Fruit fly (Drosophila melanogaster): ENCODE results near the gene CG15465.

The CG15465 gene

DNA sequence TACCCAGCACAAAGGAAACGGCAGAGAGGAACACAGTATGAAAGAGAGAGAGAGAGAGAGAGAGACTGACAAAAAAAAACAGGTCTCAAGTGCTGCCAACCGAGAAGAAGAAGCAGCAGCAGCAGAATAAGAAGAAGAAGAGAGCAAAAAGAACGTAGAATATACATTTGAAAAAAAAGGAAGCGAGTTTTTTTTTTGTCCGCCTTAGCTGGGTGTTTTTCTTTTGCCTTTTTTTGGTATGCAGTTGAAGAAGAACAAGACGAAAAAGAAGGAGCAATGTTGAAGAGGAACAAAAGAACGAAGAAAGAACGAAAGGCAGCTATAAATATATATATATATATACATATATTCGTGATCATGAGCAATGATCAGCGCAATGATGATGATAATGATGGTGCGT, 32.6 kb upstream of the CG15465 start:
- TF ChIP-seq CG34367 (tag; optimal IDR thresholded peaks at IDR 0.05) (peak; percentile 90), Pif1B (GFP tag; optimal IDR thresholded peaks at IDR 0.05) (peak; percentile 64), fd96Ca (GFP tag; IDR thresholded peaks at IDR 0.05) (peak; percentile 41; the same call in 1 of the 3 replicates), CG15710 (tag; optimal IDR thresholded peaks at IDR 0.05) (peak; percentile 78), CG17806 (tag; optimal IDR thresholded peaks at IDR 0.05) (peak; percentile 78), CG10348 (GFP tag; IDR thresholded peaks at IDR 0.05) (no peak), CG9948 (tag; optimal IDR thresholded peaks at IDR 0.05) (peak; percentile 81), CG8159 (tag; optimal IDR thresholded peaks at IDR 0.05) (peak; percentile 75), gl (tag; optimal IDR thresholded peaks at IDR 0.05) (peak; percentile 94), Ets98B (GFP tag; IDR thresholded peaks at IDR 0.05) (no peak), CG14655 (GFP tag; optimal IDR thresholded peaks at IDR 0.05) (peak; percentile 67), D1 (tag; optimal IDR thresholded peaks at IDR 0.05) (peak; percentile 65), Snoo (tag; optimal IDR thresholded peaks at IDR 0.05) (peak; percentile 59), CG8301 (tag; optimal IDR thresholded peaks at IDR 0.05) (peak; percentile 55), CG32121 (GFP tag; IDR thresholded peaks at IDR 0.05) (no peak), CG13204 (GFP tag; optimal IDR thresholded peaks at IDR 0.05) (peak; percentile 91), Pif1A (GFP tag; optimal IDR thresholded peaks at IDR 0.05) (peak; percentile 57), CG4496 (GFP tag; IDR thresholded peaks at IDR 0.05) (peak; percentile 64; the same call in 2 of the 3 replicates), CG12605 (GFP tag; IDR thresholded peaks at IDR 0.05) (peak; percentile 80), rn (GFP tag; IDR thresholded peaks at IDR 0.05) (no peak), EcR (GFP tag; optimal IDR thresholded peaks at IDR 0.05) (peak; percentile 69)

DNA sequence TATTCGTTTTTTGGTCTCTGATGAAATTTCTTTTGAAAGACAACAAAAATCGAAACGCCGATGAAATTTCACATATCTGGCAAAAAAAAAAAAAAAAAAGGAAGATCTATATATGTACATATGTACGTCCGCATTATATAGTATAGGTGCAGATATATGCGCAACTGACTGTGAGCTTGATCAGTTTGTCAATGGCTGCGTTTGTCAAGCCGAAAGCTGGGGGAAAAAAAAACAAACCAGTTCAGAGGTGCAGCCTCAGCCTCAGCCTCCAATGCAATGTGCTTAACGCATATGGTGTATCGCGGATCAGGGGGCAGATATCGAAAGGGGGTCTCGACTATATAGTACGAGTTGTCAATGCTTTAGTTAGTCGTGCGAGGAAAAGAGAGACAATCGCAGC, 30.5 kb upstream of the CG15465 start:
- TF ChIP-seq CG14655 (GFP tag; optimal IDR thresholded peaks at IDR 0.05) (no peak), EcR (GFP tag; optimal IDR thresholded peaks at IDR 0.05) (peak; percentile 9)

DNA sequence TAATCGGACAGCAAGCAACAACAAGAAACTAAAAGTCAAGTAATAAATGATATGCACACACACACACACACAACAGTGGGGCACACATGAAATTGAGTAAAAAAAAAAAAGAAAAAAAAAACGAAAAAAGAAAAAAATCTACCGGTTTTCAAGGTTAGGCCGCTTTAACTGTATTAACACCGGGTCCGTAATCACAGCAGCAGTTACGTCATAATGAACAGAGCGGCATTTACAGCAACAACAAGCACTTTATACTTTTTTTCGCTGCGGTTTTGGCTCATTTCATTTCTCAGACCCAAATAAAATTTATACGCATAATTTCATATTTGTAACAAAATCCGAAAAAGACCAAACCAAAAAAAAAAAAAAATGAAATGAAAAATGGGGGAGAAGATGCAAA, 29.5 kb upstream of the CG15465 start:
- no peak for TF ChIP-seq gl (tag; optimal IDR thresholded peaks at IDR 0.05)
- no peak for TF ChIP-seq Pif1B (GFP tag; optimal IDR thresholded peaks at IDR 0.05)
- TF ChIP-seq CG8159 (tag; optimal IDR thresholded peaks at IDR 0.05) = no peak
- TF ChIP-seq Ets98B (GFP tag; IDR thresholded peaks at IDR 0.05) = no peak
- TF ChIP-seq CG12605 (GFP tag; IDR thresholded peaks at IDR 0.05) = no peak
- TF ChIP-seq CG8301 (tag; optimal IDR thresholded peaks at IDR 0.05) = no peak
- no peak for TF ChIP-seq Snoo (tag; optimal IDR thresholded peaks at IDR 0.05)
- TF ChIP-seq fd96Ca (GFP tag; IDR thresholded peaks at IDR 0.05) = no peak
- no peak for TF ChIP-seq CG4496 (GFP tag; IDR thresholded peaks at IDR 0.05)
- TF ChIP-seq D1 (tag; optimal IDR thresholded peaks at IDR 0.05) = no peak

DNA sequence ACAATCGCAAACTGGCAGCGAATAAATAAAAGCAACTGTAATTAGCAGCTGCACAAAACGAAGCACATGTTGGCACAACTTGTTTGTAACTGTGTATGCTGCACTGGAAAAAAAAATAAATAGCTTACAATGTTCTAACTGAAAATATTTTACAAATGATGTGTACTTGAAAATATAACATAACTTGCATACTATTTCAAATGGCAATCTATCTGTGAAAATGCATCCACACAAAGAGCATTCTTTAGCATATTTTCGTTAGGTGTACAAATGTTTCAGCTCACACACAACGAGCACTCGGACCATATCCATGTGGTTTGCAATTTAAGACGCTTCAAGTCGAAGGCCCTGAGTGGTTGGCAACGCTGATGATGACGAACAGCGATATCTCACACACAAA, 26.9 kb upstream of the CG15465 start:
- TF ChIP-seq Ets98B (GFP tag; IDR thresholded peaks at IDR 0.05) = 0 out of 2 replicates have a peak, but pooled peaks have one; percentile 27
- no peak for TF ChIP-seq CG15710 (tag; optimal IDR thresholded peaks at IDR 0.05)
- no peak for TF ChIP-seq rn (GFP tag; IDR thresholded peaks at IDR 0.05)
- TF ChIP-seq Pif1A (GFP tag; optimal IDR thresholded peaks at IDR 0.05) = no peak
- peak; percentile 68 for TF ChIP-seq CG32121 (GFP tag; IDR thresholded peaks at IDR 0.05)
- no peak for TF ChIP-seq fd96Ca (GFP tag; IDR thresholded peaks at IDR 0.05)
- TF ChIP-seq Pif1B (GFP tag; optimal IDR thresholded peaks at IDR 0.05) = no peak
- TF ChIP-seq CG8159 (tag; optimal IDR thresholded peaks at IDR 0.05) = no peak
- no peak for TF ChIP-seq Snoo (tag; optimal IDR thresholded peaks at IDR 0.05)
- peak; percentile 30 for TF ChIP-seq CG14655 (GFP tag; optimal IDR thresholded peaks at IDR 0.05)
- TF ChIP-seq D1 (tag; optimal IDR thresholded peaks at IDR 0.05) = no peak
- no peak for TF ChIP-seq CG10348 (GFP tag; IDR thresholded peaks at IDR 0.05)
- no peak for TF ChIP-seq CG12605 (GFP tag; IDR thresholded peaks at IDR 0.05)
- TF ChIP-seq CG4496 (GFP tag; IDR thresholded peaks at IDR 0.05) = peak; percentile 77
- no peak for TF ChIP-seq CG9948 (tag; optimal IDR thresholded peaks at IDR 0.05)
- TF ChIP-seq CG34367 (tag; optimal IDR thresholded peaks at IDR 0.05) = no peak
- no peak for TF ChIP-seq EcR (GFP tag; optimal IDR thresholded peaks at IDR 0.05)
- TF ChIP-seq CG13204 (GFP tag; optimal IDR thresholded peaks at IDR 0.05) = no peak
- TF ChIP-seq gl (tag; optimal IDR thresholded peaks at IDR 0.05) = no peak
- TF ChIP-seq CG17806 (tag; optimal IDR thresholded peaks at IDR 0.05) = peak; percentile 5
- peak; percentile 20 for TF ChIP-seq CG8301 (tag; optimal IDR thresholded peaks at IDR 0.05)

DNA sequence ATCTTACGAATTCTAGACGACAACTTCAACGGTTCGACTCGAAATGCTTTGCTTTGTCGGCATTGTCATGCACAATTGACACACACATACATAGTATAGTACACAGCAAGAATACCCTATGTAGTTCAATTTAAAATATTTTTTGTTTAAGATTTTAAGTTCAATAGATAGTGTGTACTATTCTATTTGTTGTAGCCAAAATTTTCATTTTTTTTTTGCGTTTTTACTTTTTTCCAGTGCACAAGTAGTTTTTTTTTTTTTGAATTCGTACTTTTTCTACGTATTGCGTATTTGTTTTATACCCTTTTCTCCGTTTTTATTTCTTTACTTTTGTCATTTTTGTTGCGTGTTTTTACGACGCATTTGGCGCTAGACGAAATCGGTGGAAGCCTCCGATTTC, 23.6 kb upstream of the CG15465 start:
- TF ChIP-seq CG32121 (GFP tag; IDR thresholded peaks at IDR 0.05) = peak; percentile 27; the same call in 1 of the 2 replicates
- peak; percentile 11 for TF ChIP-seq CG14655 (GFP tag; optimal IDR thresholded peaks at IDR 0.05)
- TF ChIP-seq Ets98B (GFP tag; IDR thresholded peaks at IDR 0.05) = peak; percentile 16; the same call in 1 of the 2 replicates
- no peak for TF ChIP-seq Snoo (tag; optimal IDR thresholded peaks at IDR 0.05)
- no peak for TF ChIP-seq CG13204 (GFP tag; optimal IDR thresholded peaks at IDR 0.05)
- no peak for TF ChIP-seq CG17806 (tag; optimal IDR thresholded peaks at IDR 0.05)
- TF ChIP-seq CG8159 (tag; optimal IDR thresholded peaks at IDR 0.05) = no peak
- 0 out of 3 replicates have a peak, but pooled peaks have one; percentile 35 for TF ChIP-seq CG4496 (GFP tag; IDR thresholded peaks at IDR 0.05)
- no peak for TF ChIP-seq Pif1B (GFP tag; optimal IDR thresholded peaks at IDR 0.05)
- TF ChIP-seq CG10348 (GFP tag; IDR thresholded peaks at IDR 0.05) = no peak

DNA sequence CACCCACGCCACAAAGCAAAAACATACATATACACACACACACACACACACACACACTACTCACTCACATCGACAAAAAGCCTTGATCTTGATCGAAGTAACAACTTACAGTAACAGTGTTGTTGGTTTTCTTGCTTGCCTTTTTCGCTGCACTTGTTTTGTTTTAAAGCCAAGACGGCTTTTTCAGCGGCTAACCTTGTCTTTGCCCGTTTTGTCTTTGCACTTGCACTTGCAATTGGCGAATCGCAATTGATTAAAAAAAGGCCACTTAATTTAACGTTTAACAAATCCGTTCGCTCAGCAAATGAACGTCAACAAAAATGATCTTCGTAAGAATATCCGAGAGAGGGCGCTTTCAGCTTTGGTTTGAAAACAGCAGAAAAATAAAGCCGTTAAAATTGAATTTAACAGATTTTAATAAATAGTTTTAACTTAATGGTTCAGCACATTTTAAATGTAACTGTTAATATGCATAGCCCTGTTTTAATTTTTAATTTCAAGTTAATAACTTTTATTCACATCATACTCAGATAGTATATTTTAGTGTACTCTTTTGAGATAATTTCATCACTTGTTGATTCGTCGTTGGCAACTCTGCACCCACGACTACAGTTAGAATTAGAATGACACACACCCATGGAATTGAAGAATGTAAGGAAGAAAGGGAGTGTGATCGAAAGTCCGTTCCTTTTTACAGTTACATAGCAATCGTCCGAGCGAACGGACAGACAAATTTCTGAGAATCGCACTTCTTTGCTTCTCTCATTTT, 21.8 kb upstream of the CG15465 start:
- TF ChIP-seq CG9948 (tag; optimal IDR thresholded peaks at IDR 0.05) = no peak
- TF ChIP-seq CG4496 (GFP tag; IDR thresholded peaks at IDR 0.05) = no peak
- TF ChIP-seq D1 (tag; optimal IDR thresholded peaks at IDR 0.05) = no peak
- TF ChIP-seq rn (GFP tag; IDR thresholded peaks at IDR 0.05) = no peak
- TF ChIP-seq gl (tag; optimal IDR thresholded peaks at IDR 0.05) = no peak
- TF ChIP-seq CG17806 (tag; optimal IDR thresholded peaks at IDR 0.05) = no peak
- TF ChIP-seq Pif1A (GFP tag; optimal IDR thresholded peaks at IDR 0.05) = no peak
- no peak for TF ChIP-seq CG34367 (tag; optimal IDR thresholded peaks at IDR 0.05)
- TF ChIP-seq Ets98B (GFP tag; IDR thresholded peaks at IDR 0.05) = no peak
- no peak for TF ChIP-seq CG8159 (tag; optimal IDR thresholded peaks at IDR 0.05)
- TF ChIP-seq CG8301 (tag; optimal IDR thresholded peaks at IDR 0.05) = no peak
- TF ChIP-seq CG12605 (GFP tag; IDR thresholded peaks at IDR 0.05) = no peak

All from whole organism, pupa.